Worm (Caenorhabditis elegans) whole organism, L4 larva: ENCODE measurements around the gene clc-19.

Experiments used
- D1046.2 ChIP-seq: fragments of 200-800 bp; sonication (Bioruptor generic); IDR thresholded peaks from 2 replicates; pipeline ENCODE4 v1.3.6; 2022; ENCODE audit warnings: missing genetic modification characterization, missing compliant biosample characterization
- F26F4.8 ChIP-seq: fragments of 200-800 bp; sonication (Bioruptor generic); conservative IDR thresholded peaks from 2 replicates; pipeline ENCODE4 v1.3.6; 2022; ENCODE audit warnings: missing genetic modification characterization, missing compliant biosample characterization
- F37D6.2 ChIP-seq: sonication (generic microtip); optimal IDR thresholded peaks from 2 replicates; lab custom pipeline; 2016; ENCODE audit warnings: mild to moderate bottlenecking, missing genetic modification characterization, missing compliant biosample characterization
- F49E8.2 ChIP-seq: sonication (generic microtip); optimal IDR thresholded peaks from 2 replicates; lab custom pipeline; 2016; ENCODE audit warnings: missing compliant biosample characterization, mild to moderate bottlenecking, missing genetic modification characterization, borderline replicate concordance
- T26A8.4 ChIP-seq: fragments of 200-800 bp; sonication (Bioruptor generic); IDR thresholded peaks from 2 replicates; pipeline ENCODE4 v1.3.6; 2022; ENCODE audit warnings: missing genetic modification characterization, missing compliant biosample characterization
- Y105C5A.15 ChIP-seq: fragments of 200-800 bp; sonication (Bioruptor generic); IDR thresholded peaks from 2 replicates; pipeline ENCODE4 v1.3.6; 2022; ENCODE audit warnings: missing genetic modification characterization, missing compliant biosample characterization
- Y48G9A.11 ChIP-seq: fragments of 200-800 bp; sonication (Bioruptor generic); IDR thresholded peaks from 2 replicates; pipeline ENCODE4 v1.3.6; 2022; ENCODE audit warnings: missing genetic modification reagents, missing genetic modification characterization, missing compliant biosample characterization
- Y5F2A.4 ChIP-seq: fragments of 200-800 bp; sonication (Bioruptor generic); optimal IDR thresholded peaks from 2 replicates; lab custom pipeline; 2018; ENCODE audit warnings: mild to moderate bottlenecking, missing genetic modification characterization, missing compliant biosample characterization
- ZK337.2 ChIP-seq: fragments of 200-800 bp; sonication (Bioruptor generic); IDR thresholded peaks from 2 replicates; pipeline ENCODE4 v1.3.6; 2022; ENCODE audit warnings: missing genetic modification reagents, missing genetic modification characterization, missing compliant biosample characterization
- ZK546.5 ChIP-seq, 2 experiments: sonication (generic microtip); optimal IDR thresholded peaks; 2 replicates each; lab custom pipeline; 2017; ENCODE audit warnings: missing biosample characterization in 2 of 2, missing genetic modification characterization in 2 of 2
- aha-1 ChIP-seq: fragments of 150-350 bp; peaks from one replicate; lab custom pipeline; 2014; ENCODE audit warnings: missing biosample characterization, missing genetic modification characterization
- attf-4 ChIP-seq: sonication (generic microtip); optimal IDR thresholded peaks from 3 replicates; lab custom pipeline; 2017; ENCODE audit warnings: missing biosample characterization, missing genetic modification characterization
- ces-1 ChIP-seq: fragments of 150-350 bp; sonication (generic microtip); optimal IDR thresholded peaks from 4 replicates; lab custom pipeline; 2014; ENCODE audit warnings: missing biosample characterization, missing genetic modification reagents, missing genetic modification characterization
- daf-16 ChIP-seq, 3 experiments: sonication (generic microtip); optimal IDR thresholded peaks; 2 replicates each; lab custom pipeline; 2016 to 2017; ENCODE audit warnings: missing genetic modification characterization in 3 of 3, missing genetic modification reagents in 3 of 3, mild to moderate bottlenecking in 2 of 3, missing compliant biosample characterization in 2 of 3, missing biosample characterization in 1 of 3, moderate library complexity in 1 of 3
- daf-19 ChIP-seq: fragments of 200-800 bp; sonication (Bioruptor generic); conservative IDR thresholded peaks from 2 replicates; pipeline ENCODE4 v1.3.6; 2022; ENCODE audit warnings: missing genetic modification characterization, missing compliant biosample characterization
- dpl-1 ChIP-seq: fragments of 150-350 bp; optimal IDR thresholded peaks from 2 replicates; lab custom pipeline; 2014; ENCODE audit warnings: missing biosample characterization, missing genetic modification reagents, missing genetic modification characterization
- dve-1 ChIP-seq: sonication (generic microtip); optimal IDR thresholded peaks from 2 replicates; lab custom pipeline; 2017; ENCODE audit warnings: antibody characterized with exemption, mild to moderate bottlenecking, missing genetic modification characterization, missing compliant biosample characterization; ENCODE audit not compliant: insufficient read depth
- egl-43 ChIP-seq: fragments of 200-800 bp; sonication (Bioruptor generic); IDR thresholded peaks from 2 replicates; pipeline ENCODE4 v1.3.6; 2022; ENCODE audit warnings: missing genetic modification reagents, missing genetic modification characterization, missing compliant biosample characterization
- hlh-11 ChIP-seq: fragments of 200-800 bp; sonication (Bioruptor generic); optimal IDR thresholded peaks from 2 replicates; lab custom pipeline; 2018; ENCODE audit warnings: mild to moderate bottlenecking, missing genetic modification characterization, missing compliant biosample characterization
- hlh-30 ChIP-seq: sonication (generic microtip); optimal IDR thresholded peaks from 2 replicates; lab custom pipeline; 2017; ENCODE audit warnings: antibody characterized with exemption, mild to moderate bottlenecking, missing genetic modification characterization, missing compliant biosample characterization; ENCODE audit not compliant: insufficient read depth
- lim-7 ChIP-seq: fragments of 200-800 bp; sonication (Bioruptor generic); IDR thresholded peaks from 2 replicates; pipeline ENCODE4 v1.3.6; 2022; ENCODE audit warnings: missing genetic modification characterization, missing compliant biosample characterization
- lin-1 ChIP-seq: fragments of 200-800 bp; sonication (Bioruptor generic); IDR thresholded peaks from 2 replicates; pipeline ENCODE4 v1.3.6; 2022; ENCODE audit warnings: missing genetic modification reagents, missing genetic modification characterization, missing compliant biosample characterization
- lin-38 ChIP-seq: fragments of 200-800 bp; sonication (Bioruptor generic); IDR thresholded peaks from 2 replicates; pipeline ENCODE4 v1.3.6; 2022; ENCODE audit warnings: missing genetic modification reagents, missing genetic modification characterization, missing compliant biosample characterization
- lin-39 ChIP-seq: fragments of 150-350 bp; optimal IDR thresholded peaks from 2 replicates; lab custom pipeline; 2014; ENCODE audit warnings: missing biosample characterization, missing genetic modification reagents, missing genetic modification characterization
- lir-3 ChIP-seq: sonication (generic microtip); optimal IDR thresholded peaks from 2 replicates; lab custom pipeline; 2016; ENCODE audit warnings: mild to moderate bottlenecking, missing genetic modification characterization, missing compliant biosample characterization
- lsy-2 ChIP-seq, 2 experiments: fragments of 150-350 bp in 1 of 2; sonication (generic microtip) in 1 of 2; optimal IDR thresholded peaks; 2 replicates each; lab custom pipeline; 2014 to 2017; ENCODE audit warnings: missing biosample characterization in 2 of 2, missing genetic modification characterization in 2 of 2
- madf-9 ChIP-seq: fragments of 200-800 bp; sonication (Bioruptor generic); conservative IDR thresholded peaks from 2 replicates; pipeline ENCODE4 v1.3.6; 2022; ENCODE audit warnings: missing genetic modification reagents, missing genetic modification characterization, missing compliant biosample characterization
- mep-1 ChIP-seq: fragments of 150-350 bp; sonication (generic microtip); optimal IDR thresholded peaks from 3 replicates; lab custom pipeline; 2014; ENCODE audit warnings: missing biosample characterization, missing genetic modification characterization
- mes-2 ChIP-seq: sonication (generic microtip); optimal IDR thresholded peaks from 2 replicates; lab custom pipeline; 2016; ENCODE audit warnings: missing genotype, mild to moderate bottlenecking, missing genetic modification characterization, missing compliant biosample characterization; ENCODE audit not compliant: poor library complexity, severe bottlenecking
- nhr-28 ChIP-seq: fragments of 150-350 bp; optimal IDR thresholded peaks from 2 replicates; lab custom pipeline; 2014; ENCODE audit warnings: missing biosample characterization, missing genetic modification characterization
- nhr-41 ChIP-seq: fragments of 200-800 bp; sonication (Bioruptor generic); IDR thresholded peaks from 2 replicates; pipeline ENCODE4 v1.3.6; 2022; ENCODE audit warnings: missing genetic modification reagents, missing genetic modification characterization, missing compliant biosample characterization
- nhr-42 ChIP-seq: fragments of 200-800 bp; sonication (Bioruptor generic); IDR thresholded peaks from 2 replicates; pipeline ENCODE4 v1.3.6; 2022; ENCODE audit warnings: missing genetic modification characterization, missing compliant biosample characterization
- nhr-48 ChIP-seq: sonication (generic microtip); optimal IDR thresholded peaks from 2 replicates; lab custom pipeline; 2016; ENCODE audit warnings: mild to moderate bottlenecking, missing genetic modification characterization, missing compliant biosample characterization
- nhr-6 ChIP-seq: fragments of 150-350 bp; optimal IDR thresholded peaks from 2 replicates; lab custom pipeline; 2014; ENCODE audit warnings: missing biosample characterization, missing genetic modification characterization
- nhr-76 ChIP-seq: fragments of 150-350 bp; optimal IDR thresholded peaks from 2 replicates; lab custom pipeline; 2014; ENCODE audit warnings: missing biosample characterization, missing genetic modification characterization
- pha-4 ChIP-seq, 2 experiments: fragments of 150-350 bp in 1 of 2; fragments of 200-800 bp in 1 of 2; sonication (Bioruptor generic) in 1 of 2; IDR thresholded peaks in 1 of 2; optimal IDR thresholded peaks in 1 of 2; 2 replicates each; pipeline versions ENCODE4 v1.3.6 to Lab custom; 2014 to 2022; ENCODE audit warnings: missing genetic modification characterization in 2 of 2, missing genetic modification reagents in 2 of 2, missing biosample characterization in 1 of 2, missing compliant biosample characterization in 1 of 2
- pqm-1 ChIP-seq: sonication (generic microtip); optimal IDR thresholded peaks from 2 replicates; lab custom pipeline; 2017; ENCODE audit warnings: missing biosample characterization, missing genetic modification characterization
- sdz-12 ChIP-seq: fragments of 200-800 bp; sonication (Bioruptor generic); optimal IDR thresholded peaks from 2 replicates; lab custom pipeline; 2018; ENCODE audit warnings: mild to moderate bottlenecking, missing genetic modification characterization, missing compliant biosample characterization
- tag-97 ChIP-seq: fragments of 200-800 bp; sonication (Bioruptor generic); IDR thresholded peaks from 2 replicates; pipeline ENCODE4 v1.3.6; 2022; ENCODE audit warnings: missing genetic modification characterization, missing compliant biosample characterization
- tra-1 ChIP-seq: fragments of 200-800 bp; sonication (Bioruptor generic); IDR thresholded peaks from 2 replicates; pipeline ENCODE4 v1.3.6; 2022; ENCODE audit warnings: missing genetic modification reagents, missing genetic modification characterization, missing compliant biosample characterization
- unc-39 ChIP-seq: sonication (generic microtip); optimal IDR thresholded peaks from 2 replicates; lab custom pipeline; 2017; ENCODE audit warnings: missing biosample characterization, missing genetic modification characterization
- zag-1 ChIP-seq: fragments of 150-350 bp; optimal IDR thresholded peaks from 2 replicates; lab custom pipeline; 2014; ENCODE audit warnings: missing biosample characterization, missing genetic modification characterization
- zip-11 ChIP-seq: fragments of 200-800 bp; sonication (Bioruptor generic); IDR thresholded peaks from 2 replicates; pipeline ENCODE4 v1.3.6; 2022; ENCODE audit warnings: missing genetic modification characterization, missing compliant biosample characterization
- zip-2 ChIP-seq: fragments of 150-350 bp; optimal IDR thresholded peaks from 2 replicates; lab custom pipeline; 2014; ENCODE audit warnings: missing biosample characterization, missing genetic modification characterization
- ztf-11 ChIP-seq: fragments of 150-350 bp; optimal IDR thresholded peaks from 2 replicates; lab custom pipeline; 2014; ENCODE audit warnings: missing biosample characterization, missing genetic modification characterization

clc-19 gene

DNA sequence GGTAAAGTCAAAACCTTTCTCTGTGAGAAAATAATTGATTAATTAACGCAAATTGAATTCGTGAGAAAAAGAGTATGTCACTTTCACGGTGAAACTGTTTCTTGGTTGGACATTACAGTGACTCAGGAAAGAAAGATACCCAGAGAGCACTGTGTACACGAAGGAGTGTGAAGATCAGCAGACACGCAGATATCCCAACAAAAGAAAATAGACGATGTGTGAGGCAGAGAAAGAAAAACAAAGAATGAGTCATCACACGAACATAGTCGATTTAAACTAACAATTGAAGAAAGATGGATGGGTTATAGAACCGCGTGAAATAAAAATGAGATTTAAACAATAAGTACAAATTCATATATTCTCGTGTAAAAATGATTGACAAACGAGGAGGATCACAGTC is 34.6 kb upstream of the clc-19 start (continued):
- TF ChIP-seq F26F4.8 (GFP tag; lab: Robert Waterston, UW): no peak
- peak; percentile 46 for TF ChIP-seq hlh-30 (tag; lab: Kevin White, UChicago)
- peak; percentile 46; the same call in 1 of the 2 replicates for TF ChIP-seq T26A8.4
- no peak for TF ChIP-seq pha-4 (GFP tag; IDR thresholded peaks at IDR 0.05; lab: Robert Waterston, UW)
- no peak for TF ChIP-seq pha-4 (tag; optimal IDR thresholded peaks at IDR 0.05; lab: Kevin White, UChicago)
- no peak for TF ChIP-seq lir-3 (tag; lab: Kevin White, UChicago)
- no peak for TF ChIP-seq aha-1 (tag; lab: Kevin White, UChicago)
- TF ChIP-seq mep-1: peak; percentile 22

DNA sequence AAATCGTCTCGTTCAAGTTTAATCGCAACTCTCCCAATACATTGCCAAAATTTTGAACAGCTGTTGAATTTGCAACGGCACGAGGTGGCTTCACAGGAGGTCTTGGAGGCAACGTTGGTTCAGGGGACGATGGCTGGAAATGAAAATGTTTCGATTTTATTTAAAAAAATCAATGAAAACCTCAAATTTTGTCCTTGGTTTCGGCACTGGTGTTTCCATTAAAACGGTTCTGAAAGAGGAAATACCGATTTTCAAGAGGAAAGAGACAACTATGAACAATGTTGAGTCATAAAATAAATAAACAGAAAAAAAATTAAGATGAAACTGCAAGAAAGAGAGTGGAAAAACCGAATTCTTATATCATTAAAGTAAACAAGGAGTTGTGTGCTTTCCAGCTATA is 33.9 kb upstream of the clc-19 start, which contains the start of gene F23H11.4:
Gene F23H11.4 (minus strand): TSS at position 229 of the 400 bp plus-strand sequence.
- TF ChIP-seq aha-1 (tag; lab: Kevin White, UChicago): peak; percentile 73
- TF ChIP-seq ZK337.2 (GFP tag; lab: Robert Waterston, UW): no peak

DNA sequence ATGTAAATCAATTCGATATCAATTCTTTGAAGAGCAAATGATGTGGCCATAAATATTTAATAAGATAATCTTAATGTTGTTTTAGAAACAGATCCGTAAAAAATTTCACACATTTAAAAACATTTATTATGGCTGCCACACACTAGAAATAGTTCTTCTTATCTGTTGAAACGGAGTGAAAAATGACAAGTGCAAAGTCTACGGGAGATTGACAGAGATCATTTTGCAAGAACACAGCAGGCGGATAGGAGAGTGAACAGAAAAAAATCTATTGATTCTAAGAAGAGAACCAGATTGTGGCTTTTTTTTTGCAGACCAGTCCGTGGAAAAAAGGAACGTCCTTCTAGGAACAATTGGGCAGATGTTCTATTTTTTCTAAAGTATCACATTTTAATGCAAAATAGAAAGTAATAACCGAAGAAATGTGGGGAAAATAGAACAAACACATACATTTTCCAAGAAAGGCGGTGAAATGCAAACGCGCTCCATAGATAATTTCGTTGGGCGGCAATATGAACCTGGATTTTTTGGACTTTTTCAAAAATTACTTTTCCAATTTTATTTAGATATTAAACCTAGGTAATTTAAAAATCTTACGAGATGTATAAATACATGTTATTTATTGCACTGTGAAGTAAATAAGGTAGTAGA is 28.4 kb upstream of the clc-19 start:
- TF ChIP-seq lim-7 (GFP tag; lab: Robert Waterston, UW) (no peak), ces-1 (GFP tag; lab: Kevin White, UChicago) (no peak), lin-1 (GFP tag; lab: Robert Waterston, UW) (no peak), nhr-42 (GFP tag; lab: Robert Waterston, UW) (no peak), tra-1 (GFP tag; lab: Robert Waterston, UW) (no peak), egl-43 (GFP tag; lab: Robert Waterston, UW) (no peak), unc-39 (tag; lab: Kevin White, UChicago) (no peak), Y105C5A.15 (GFP tag; lab: Robert Waterston, UW) (no peak), F37D6.2 (tag; lab: Kevin White, UChicago) (no peak), mep-1 (peak; percentile 6), zip-2 (tag; lab: Kevin White, UChicago) (no peak), hlh-11 (tag; lab: Kevin White, UChicago) (peak; percentile 38), Y5F2A.4 (GFP tag; lab: Kevin White, UChicago) (no peak), tag-97 (GFP tag; lab: Robert Waterston, UW) (no peak), daf-16 (GFP tag; optimal IDR thresholded peaks at IDR 0.05; lab: Kevin White, UChicago) (no peak), daf-16 (tag; optimal IDR thresholded peaks at IDR 0.05; lab: Kevin White, UChicago) (peak; percentile 17), lin-38 (peak; percentile 92), daf-19 (0 out of 2 replicates have a peak, but pooled peaks have one; percentile 34), mes-2 (peak; percentile 26), lsy-2 (tag; optimal IDR thresholded peaks at IDR 0.05; lab: Kevin White, UChicago) (peak in 1 of 2 experiments; percentile 33), Y48G9A.11 (peak; percentile 20; the same call in 1 of the 2 replicates), ZK546.5 (tag; optimal IDR thresholded peaks at IDR 0.05; lab: Kevin White, UChicago) (no peak), nhr-76 (tag; lab: Kevin White, UChicago) (no peak), nhr-6 (tag; lab: Kevin White, UChicago) (no peak), nhr-41 (GFP tag; lab: Robert Waterston, UW) (no peak), nhr-28 (tag; lab: Kevin White, UChicago) (peak; percentile 5), lin-39 (tag; lab: Kevin White, UChicago) (no peak), sdz-12 (GFP tag; lab: Kevin White, UChicago) (no peak), dve-1 (tag; lab: Kevin White, UChicago) (peak; percentile 27), F49E8.2 (tag; lab: Kevin White, UChicago) (no peak), zip-11 (no peak), attf-4 (tag; lab: Kevin White, UChicago) (no peak), pqm-1 (tag; lab: Kevin White, UChicago) (peak; percentile 19), madf-9 (GFP tag; lab: Robert Waterston, UW) (no peak), D1046.2 (GFP tag; lab: Robert Waterston, UW) (no peak), zag-1 (tag; lab: Kevin White, UChicago) (no peak), nhr-48 (peak; percentile 14), ztf-11 (tag; lab: Kevin White, UChicago) (no peak), dpl-1 (GFP tag; lab: Kevin White, UChicago) (peak; percentile 70), pha-4 (GFP tag; IDR thresholded peaks at IDR 0.05; lab: Robert Waterston, UW) (no peak), pha-4 (tag; optimal IDR thresholded peaks at IDR 0.05; lab: Kevin White, UChicago) (peak; percentile 0)
